Fruit fly (Drosophila melanogaster): Measurements from ENCODE around the gene polybromo.

Gene polybromo

DNA sequence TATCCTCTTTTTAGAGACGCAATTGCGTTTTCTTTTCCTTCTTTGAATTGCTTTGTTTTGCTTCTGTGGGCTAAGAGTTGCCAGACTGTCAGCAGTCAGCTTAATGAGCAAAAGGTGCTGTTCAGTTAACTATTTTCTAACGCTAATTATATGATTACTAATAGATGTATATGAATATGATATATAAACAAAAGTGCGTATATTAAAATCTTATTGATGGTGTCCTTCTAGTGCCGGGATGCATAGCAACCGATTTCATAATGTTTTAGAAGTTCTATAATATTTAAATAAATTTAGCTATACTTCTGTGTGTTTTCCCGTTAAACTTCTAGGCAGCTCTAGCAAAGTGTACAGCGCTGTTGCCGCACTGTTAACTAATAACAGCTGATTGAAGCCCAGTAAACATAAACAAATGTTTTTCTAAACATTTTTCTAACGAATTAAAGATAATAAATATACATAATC, 24.9 kb upstream of the polybromo start, which contains the start of the genes Kaz and CG43273:
TSS of gene Kaz (minus strand) at position 73 of the 465 bp plus-strand sequence.
TSS of gene CG43273 (plus strand) at position 415 of the 465 bp plus-strand sequence.
- TF ChIP-seq E2f1 (GFP tag; IDR thresholded peaks at IDR 0.05) (no peak), Taf1 (GFP tag; IDR thresholded peaks at IDR 0.05) (no peak), Antp (GFP tag; optimal IDR thresholded peaks at IDR 0.05) (no peak), Med (GFP tag) (peak; percentile 81), CG14441 (GFP tag; IDR thresholded peaks at IDR 0.05) (no peak), prd (optimal IDR thresholded peaks at IDR 0.05) (no peak), prd (GFP tag; IDR thresholded peaks at IDR 0.05) (peak; percentile 64; the same call in 2 of the 3 replicates), CG4328 (GFP tag; optimal IDR thresholded peaks at IDR 0.05) (peak; percentile 23), fd96Cb (tag; optimal IDR thresholded peaks at IDR 0.05) (peak; percentile 34), CG9932 (GFP tag; IDR thresholded peaks at IDR 0.05) (peak; percentile 78), CG12942 (GFP tag; optimal IDR thresholded peaks at IDR 0.05) (peak; percentile 40), lmd (GFP tag; IDR thresholded peaks at IDR 0.05) (peak; percentile 34; the same call in 1 of the 2 replicates), CG12155 (GFP tag; optimal IDR thresholded peaks at IDR 0.05) (peak; percentile 61), CG12659 (GFP tag; optimal IDR thresholded peaks at IDR 0.05) (peak; percentile 68), crp (GFP tag; optimal IDR thresholded peaks at IDR 0.05) (peak; percentile 34 to 89), CG34422 (GFP tag; IDR thresholded peaks at IDR 0.05) (0 out of 3 replicates have a peak, but pooled peaks have one; percentile 52), Bdp1 (GFP tag; optimal IDR thresholded peaks at IDR 0.05) (no peak), nom (GFP tag; optimal IDR thresholded peaks at IDR 0.05) (no peak), pzg (GFP tag; optimal IDR thresholded peaks at IDR 0.05) (peak; percentile 35), CG15696 (tag; optimal IDR thresholded peaks at IDR 0.05) (peak; percentile 67), zf30C (GFP tag; optimal IDR thresholded peaks at IDR 0.05) (no peak), hb (GFP tag; IDR thresholded peaks at IDR 0.05; ENCODE audit: partially characterized antibody) (no peak), Scr (GFP tag; IDR thresholded peaks at IDR 0.05; ENCODE audit: partially characterized antibody) (peak; percentile 30; the same call in 1 of the 2 replicates), Sin3A (optimal IDR thresholded peaks at IDR 0.05) (peak; percentile 43), wdn (GFP tag; IDR thresholded peaks at IDR 0.05) (0 out of 2 replicates have a peak, but pooled peaks have one; percentile 19), tup (GFP tag; optimal IDR thresholded peaks at IDR 0.05) (no peak), CG13123 (GFP tag; optimal IDR thresholded peaks at IDR 0.05) (no peak), Sry-β (GFP tag; optimal IDR thresholded peaks at IDR 0.05) (peak; percentile 100), sug (tag; optimal IDR thresholded peaks at IDR 0.05) (no peak), Max (GFP tag; optimal IDR thresholded peaks at IDR 0.05) (peak; percentile 56), Hsf (GFP tag; optimal IDR thresholded peaks at IDR 0.05) (peak; percentile 42), phol (tag; optimal IDR thresholded peaks at IDR 0.05) (peak; percentile 76), Hmr (GFP tag; optimal IDR thresholded peaks at IDR 0.05) (peak; percentile 42), CG8924 (tag; optimal IDR thresholded peaks at IDR 0.05) (peak; percentile 74), cato (GFP tag; optimal IDR thresholded peaks at IDR 0.05; ENCODE audit: borderline replicate concordance) (peak; percentile 15), CG15073 (GFP tag; optimal IDR thresholded peaks at IDR 0.05) (no peak), CG3065 (GFP tag; optimal IDR thresholded peaks at IDR 0.05) (no peak), ken (GFP tag; IDR thresholded peaks at IDR 0.05) (peak; percentile 57; the same call in 2 of the 3 replicates), CG1602 (GFP tag; optimal IDR thresholded peaks at IDR 0.05) (peak; percentile 48), CG10209 (GFP tag; optimal IDR thresholded peaks at IDR 0.05) (peak; percentile 37), CG11560 (tag; IDR thresholded peaks at IDR 0.05) (no peak), CG9817 (tag; optimal IDR thresholded peaks at IDR 0.05) (peak; percentile 73), mam (GFP tag; optimal IDR thresholded peaks at IDR 0.05) (peak; percentile 12), Atf6 (GFP tag; IDR thresholded peaks at IDR 0.05) (no peak), CG12104 (GFP tag; optimal IDR thresholded peaks at IDR 0.05) (peak; percentile 0), CG18619 (GFP tag; optimal IDR thresholded peaks at IDR 0.05) (peak; percentile 36), CG17829 (tag; optimal IDR thresholded peaks at IDR 0.05) (peak; percentile 73), bab2 (GFP tag; optimal IDR thresholded peaks at IDR 0.05) (no peak), E2f2 (GFP tag; IDR thresholded peaks at IDR 0.05) (no peak), Abd-B (GFP tag; optimal IDR thresholded peaks at IDR 0.05) (peak; percentile 81), HmgZ (tag; optimal IDR thresholded peaks at IDR 0.05) (peak; percentile 74)
